Worm (Caenorhabditis elegans) whole organism, L3 larva: ENCODE data around the gene pafo-1.

ENCODE experiments used
- R02D3.7 ChIP-seq: fragments of 150-350 bp; optimal IDR thresholded peaks from 2 replicates; lab custom pipeline; 2014; ENCODE audit warnings: missing biosample characterization, missing genetic modification characterization
- ZK546.5 ChIP-seq: sonication (generic microtip); optimal IDR thresholded peaks from 2 replicates; lab custom pipeline; 2017; ENCODE audit warnings: missing biosample characterization, missing genetic modification characterization
- aly-2 ChIP-seq: fragments of 150-350 bp; optimal IDR thresholded peaks from 2 replicates; lab custom pipeline; 2014; ENCODE audit warnings: missing biosample characterization, missing genetic modification characterization
- ceh-16 ChIP-seq: sonication (generic microtip); optimal IDR thresholded peaks from 2 replicates; lab custom pipeline; 2017; ENCODE audit warnings: missing biosample characterization, missing genetic modification characterization
- ceh-28 ChIP-seq: fragments of 150-350 bp; optimal IDR thresholded peaks from 2 replicates; lab custom pipeline; 2014; ENCODE audit warnings: missing biosample characterization, missing genetic modification reagents, missing genetic modification characterization
- daf-12 ChIP-seq: fragments of 150-350 bp; optimal IDR thresholded peaks from 2 replicates; lab custom pipeline; 2014; ENCODE audit warnings: missing biosample characterization, missing genetic modification reagents, missing genetic modification characterization
- egl-27 ChIP-seq: sonication (generic microtip); optimal IDR thresholded peaks from 4 replicates; lab custom pipeline; 2017; ENCODE audit warnings: missing biosample characterization, missing genetic modification reagents, missing genetic modification characterization
- egl-5 ChIP-seq: fragments of 150-350 bp; optimal IDR thresholded peaks from 2 replicates; lab custom pipeline; 2017; ENCODE audit warnings: missing biosample characterization, missing genetic modification reagents, missing genetic modification characterization, inconsistent platforms
- elt-1 ChIP-seq: fragments of 150-350 bp; optimal IDR thresholded peaks from 2 replicates; lab custom pipeline; 2014; ENCODE audit warnings: missing biosample characterization, missing genetic modification characterization
- elt-2 ChIP-seq: sonication (generic microtip); optimal IDR thresholded peaks from 2 replicates; lab custom pipeline; 2016; ENCODE audit warnings: missing genetic modification reagents, mild to moderate bottlenecking, missing genetic modification characterization, missing compliant biosample characterization
- elt-3 ChIP-seq, 3 experiments: fragments of 150-350 bp in 1 of 3; sonication (generic microtip) in 2 of 3; optimal IDR thresholded peaks; 2 replicates in 2 of 3; 4 replicates in 1 of 3; lab custom pipeline; 2014 to 2017; ENCODE audit warnings: missing biosample characterization in 3 of 3, missing genetic modification characterization in 3 of 3
- eor-1 ChIP-seq, 2 experiments: fragments of 150-350 bp; optimal IDR thresholded peaks; 2 replicates each; lab custom pipeline; 2014 to 2018; ENCODE audit warnings: missing biosample characterization in 2 of 2, missing genetic modification characterization in 2 of 2
- fkh-10 ChIP-seq: sonication (generic microtip); optimal IDR thresholded peaks from 2 replicates; lab custom pipeline; 2017; ENCODE audit warnings: missing biosample characterization, missing genetic modification reagents, missing genetic modification characterization
- fos-1 ChIP-seq: fragments of 150-350 bp; optimal IDR thresholded peaks from 2 replicates; lab custom pipeline; 2014; ENCODE audit warnings: missing biosample characterization, missing genetic modification characterization
- jun-1 ChIP-seq: fragments of 150-350 bp; optimal IDR thresholded peaks from 2 replicates; lab custom pipeline; 2014; ENCODE audit warnings: missing biosample characterization, missing genetic modification reagents, missing genetic modification characterization
- lin-15B ChIP-seq: fragments of 150-350 bp; optimal IDR thresholded peaks from 2 replicates; lab custom pipeline; 2014; ENCODE audit warnings: missing biosample characterization, missing genetic modification characterization
- lin-39 ChIP-seq: fragments of 150-350 bp; optimal IDR thresholded peaks from 2 replicates; lab custom pipeline; 2018; ENCODE audit warnings: missing biosample characterization, missing genetic modification reagents, missing genetic modification characterization
- lsy-12 ChIP-seq: sonication (generic microtip); optimal IDR thresholded peaks from 2 replicates; lab custom pipeline; 2016; ENCODE audit warnings: mild to moderate bottlenecking, missing genetic modification characterization, missing compliant biosample characterization
- mdl-1 ChIP-seq: fragments of 150-350 bp; optimal IDR thresholded peaks from 2 replicates; lab custom pipeline; 2014; ENCODE audit warnings: missing biosample characterization, missing genetic modification characterization
- nfya-1 ChIP-seq: sonication (generic microtip); optimal IDR thresholded peaks from 2 replicates; lab custom pipeline; 2017; ENCODE audit warnings: missing genetic modification characterization, mild to moderate bottlenecking, missing compliant biosample characterization, antibody characterized with exemption, moderate library complexity; ENCODE audit not compliant: insufficient read depth
- nhr-12 ChIP-seq: fragments of 150-350 bp; optimal IDR thresholded peaks from 2 replicates; lab custom pipeline; 2014; ENCODE audit warnings: missing biosample characterization, missing genetic modification characterization
- nhr-23 ChIP-seq: fragments of 150-350 bp; optimal IDR thresholded peaks from 2 replicates; lab custom pipeline; 2014; ENCODE audit warnings: missing biosample characterization, missing genetic modification reagents, missing genetic modification characterization
- nhr-237 ChIP-seq: fragments of 150-350 bp; optimal IDR thresholded peaks from 2 replicates; lab custom pipeline; 2014; ENCODE audit warnings: missing biosample characterization, missing genetic modification characterization
- nhr-25 ChIP-seq: sonication (generic microtip); optimal IDR thresholded peaks from 2 replicates; lab custom pipeline; 2017; ENCODE audit warnings: missing biosample characterization, missing genetic modification characterization
- nhr-28 ChIP-seq: fragments of 150-350 bp; optimal IDR thresholded peaks from 2 replicates; lab custom pipeline; 2014; ENCODE audit warnings: missing biosample characterization, missing genetic modification characterization
- nhr-43 ChIP-seq: sonication (generic microtip); optimal IDR thresholded peaks from 2 replicates; lab custom pipeline; 2016; ENCODE audit warnings: mild to moderate bottlenecking, missing genetic modification characterization, missing compliant biosample characterization; ENCODE audit not compliant: poor library complexity, severe bottlenecking
- nhr-67 ChIP-seq: fragments of 150-350 bp; optimal IDR thresholded peaks from 2 replicates; lab custom pipeline; 2014; ENCODE audit warnings: missing biosample characterization, missing genetic modification characterization
- nhr-76 ChIP-seq: fragments of 150-350 bp; sonication (generic microtip); optimal IDR thresholded peaks from 5 replicates; lab custom pipeline; 2014; ENCODE audit warnings: missing biosample characterization, missing genetic modification characterization
- pqm-1 ChIP-seq: fragments of 150-350 bp; optimal IDR thresholded peaks from 2 replicates; lab custom pipeline; 2017; ENCODE audit warnings: missing biosample characterization, missing genetic modification characterization, inconsistent platforms
- sea-2 ChIP-seq: fragments of 150-350 bp; sonication (generic microtip); optimal IDR thresholded peaks from 4 replicates; lab custom pipeline; 2014; ENCODE audit warnings: missing biosample characterization, missing genetic modification reagents, missing genetic modification characterization
- skn-1 ChIP-seq: fragments of 150-350 bp; optimal IDR thresholded peaks from 2 replicates; lab custom pipeline; 2014; ENCODE audit warnings: missing biosample characterization, missing genetic modification characterization
- snpc-4 ChIP-seq: fragments of 150-350 bp; optimal IDR thresholded peaks from 2 replicates; lab custom pipeline; 2014; ENCODE audit warnings: missing biosample characterization, missing genetic modification characterization
- tbx-2 ChIP-seq: sonication (generic microtip); optimal IDR thresholded peaks from 2 replicates; lab custom pipeline; 2016; ENCODE audit warnings: mild to moderate bottlenecking, missing genetic modification characterization, missing compliant biosample characterization
- unc-39 ChIP-seq: sonication (generic microtip); optimal IDR thresholded peaks from 4 replicates; lab custom pipeline; 2017; ENCODE audit warnings: missing biosample characterization, missing genetic modification characterization
- unc-62 ChIP-seq: fragments of 150-350 bp; sonication (generic microtip); optimal IDR thresholded peaks from 4 replicates; lab custom pipeline; 2014; ENCODE audit warnings: missing biosample characterization, missing genetic modification reagents, missing genetic modification characterization
- zag-1 ChIP-seq: fragments of 150-350 bp; optimal IDR thresholded peaks from 2 replicates; lab custom pipeline; 2014; ENCODE audit warnings: missing biosample characterization, missing genetic modification characterization
- ztf-11 ChIP-seq: fragments of 150-350 bp; optimal IDR thresholded peaks from 2 replicates; lab custom pipeline; 2014; ENCODE audit warnings: missing biosample characterization, missing genetic modification characterization
- ztf-4 ChIP-seq: fragments of 150-350 bp; optimal IDR thresholded peaks from 2 replicates; lab custom pipeline; 2014; ENCODE audit warnings: missing biosample characterization, missing genetic modification characterization

pafo-1 gene

ce11 chrV:11539502-11539901 lies 18.0 kb downstream of the pafo-1 start:
- no peak for TF ChIP-seq lin-39 (tag; lab: Kevin White, UChicago)
- no peak for TF ChIP-seq fos-1 (tag; lab: Kevin White, UChicago)
- no peak for TF ChIP-seq nhr-76 (tag; lab: Kevin White, UChicago)
- TF ChIP-seq nfya-1 (tag; lab: Kevin White, UChicago), result no peak
- no peak for TF ChIP-seq ZK546.5 (tag; lab: Kevin White, UChicago)
- TF ChIP-seq nhr-67 (tag; lab: Kevin White, UChicago), result no peak
- TF ChIP-seq elt-3 (tag; optimal IDR thresholded peaks at IDR 0.05; lab: Kevin White, UChicago), result no peak
- no peak for TF ChIP-seq eor-1 (tag; optimal IDR thresholded peaks at IDR 0.05; lab: Kevin White, UChicago)
- no peak for TF ChIP-seq egl-27 (tag; lab: Kevin White, UChicago)
- TF ChIP-seq nhr-43 (tag; lab: Kevin White, UChicago), result no peak

ce11 chrV:11541284-11541683 lies 19.8 kb downstream of the pafo-1 start:
- TF ChIP-seq R02D3.7 (tag; lab: Kevin White, UChicago) (no peak), nhr-67 (tag; lab: Kevin White, UChicago) (no peak), nhr-25 (no peak), egl-5 (tag; lab: Kevin White, UChicago) (no peak), ztf-11 (tag; lab: Kevin White, UChicago) (no peak), nhr-237 (tag; lab: Kevin White, UChicago) (no peak), pqm-1 (no peak), unc-62 (GFP tag; lab: Kevin White, UChicago) (no peak), elt-3 (tag; optimal IDR thresholded peaks at IDR 0.05; lab: Kevin White, UChicago) (no peak), sea-2 (no peak), nhr-28 (tag; lab: Kevin White, UChicago) (no peak), daf-12 (tag; lab: Kevin White, UChicago) (no peak), elt-1 (tag; lab: Kevin White, UChicago) (no peak), mdl-1 (tag; lab: Kevin White, UChicago) (no peak), aly-2 (no peak), nhr-76 (tag; lab: Kevin White, UChicago) (no peak), elt-2 (tag; lab: Kevin White, UChicago) (no peak)

- TF ChIP-seq snpc-4 (tag; lab: Kevin White, UChicago) (no peak), nhr-23 (tag; lab: Kevin White, UChicago) (peak; percentile 72), nhr-25 (peak; percentile 76), ceh-28 (tag; lab: Kevin White, UChicago) (no peak), elt-1 (tag; lab: Kevin White, UChicago) (peak; percentile 29), nfya-1 (tag; lab: Kevin White, UChicago) (peak; percentile 11), nhr-43 (tag; lab: Kevin White, UChicago) (peak; percentile 68), eor-1 (tag; optimal IDR thresholded peaks at IDR 0.05; lab: Kevin White, UChicago) (no peak), lin-15B (no peak), egl-27 (tag; lab: Kevin White, UChicago) (peak; percentile 28), R02D3.7 (tag; lab: Kevin White, UChicago) (no peak)
Measured at ce11 chrV:11543564-11543963, 22.1 kb downstream of the pafo-1 start, which contains the start of gene F38B7.2. TSS of gene F38B7.2 (plus strand) at chrV:11543963.

ce11 chrV:11545227-11545626 lies 23.7 kb downstream of the pafo-1 start, which contains the start of gene F38B7.10:
TSS of gene F38B7.10 (plus strand) at chrV:11545527.
- TF ChIP-seq lin-15B, result no peak
- TF ChIP-seq unc-62 (GFP tag; lab: Kevin White, UChicago), result no peak
- no peak for TF ChIP-seq skn-1

ce11 chrV:11546795-11547194 lies 25.3 kb downstream of the pafo-1 start, which contains the start of gene F38B7.11:
TSS of gene F38B7.11 (plus strand) at chrV:11547095.
- TF ChIP-seq ceh-16 (tag; lab: Kevin White, UChicago), result no peak
- no peak for TF ChIP-seq nhr-43 (tag; lab: Kevin White, UChicago)
- TF ChIP-seq, all 47 proteins: peak for 0

- TF ChIP-seq nhr-12 (tag; lab: Kevin White, UChicago) (no peak), lin-39 (tag; lab: Kevin White, UChicago) (peak; percentile 18), elt-3 (tag; optimal IDR thresholded peaks at IDR 0.05; lab: Kevin White, UChicago) (no peak), ceh-28 (tag; lab: Kevin White, UChicago) (no peak), unc-39 (tag; lab: Kevin White, UChicago) (no peak), elt-1 (tag; lab: Kevin White, UChicago) (peak; percentile 4), nhr-28 (tag; lab: Kevin White, UChicago) (no peak), ceh-16 (tag; lab: Kevin White, UChicago) (no peak), fkh-10 (GFP tag; lab: Kevin White, UChicago) (no peak), nhr-43 (tag; lab: Kevin White, UChicago) (peak; percentile 15), ztf-4 (tag; lab: Kevin White, UChicago) (no peak), R02D3.7 (tag; lab: Kevin White, UChicago) (no peak), nhr-25 (peak; percentile 89), nhr-237 (tag; lab: Kevin White, UChicago) (no peak), mdl-1 (tag; lab: Kevin White, UChicago) (peak; percentile 75), aly-2 (no peak), lsy-12 (tag; lab: Kevin White, UChicago) (no peak), jun-1 (tag; lab: Kevin White, UChicago) (no peak), unc-62 (GFP tag; lab: Kevin White, UChicago) (no peak), zag-1 (tag; lab: Kevin White, UChicago) (no peak), snpc-4 (tag; lab: Kevin White, UChicago) (peak; percentile 6), tbx-2 (tag; lab: Kevin White, UChicago) (no peak), lin-15B (no peak)
Measured at ce11 chrV:11548914-11549406, 27.5 kb downstream of the pafo-1 start, which contains the start of the genes F38B7.17 and F38B7.3. TSS of gene F38B7.17 (minus strand) at chrV:11548964. TSS of gene F38B7.3 (plus strand) at chrV:11549107.
